Fruit fly (Drosophila melanogaster) whole organism: ENCODE data around the gene CG46511.
"Not testable (repeated sequence)": the region's sequence is repeated elsewhere in the genome, so short reads cannot be mapped to it uniquely, and the experiment has no call there.

ENCODE experiments used
- Dll ChIP-seq: fragments of >200 bp; optimal IDR thresholded peaks from 2 replicates; lab custom pipeline; 2017
- psq ChIP-seq: fragments of >200 bp; optimal IDR thresholded peaks from 2 replicates; lab custom pipeline; 2017
- usp ChIP-seq: fragments of >200 bp; optimal IDR thresholded peaks from 2 replicates; lab custom pipeline; 2017; ENCODE audit warnings: missing biosample characterization, missing genetic modification characterization, mixed read lengths

DNA sequence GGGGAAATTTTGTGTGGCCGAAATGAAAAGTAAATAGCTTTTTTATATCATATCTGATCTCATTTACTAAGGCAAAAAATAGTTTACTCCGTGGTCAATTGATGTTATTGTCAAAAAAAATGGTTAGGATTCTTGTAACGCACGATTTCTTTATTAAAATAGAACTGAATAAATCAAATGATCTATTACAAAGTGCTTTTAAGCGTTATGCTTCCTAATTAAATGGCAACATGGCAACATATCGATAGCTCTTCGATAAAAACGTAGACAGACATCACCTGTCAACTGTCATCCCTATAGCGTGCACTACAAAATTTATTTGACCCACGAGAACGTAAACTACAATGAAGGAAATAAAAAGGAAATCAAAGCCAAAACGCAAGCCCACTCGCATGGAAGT lies at the start of gene CG46511:
- not testable (repeated sequence) for TF ChIP-seq usp; psq; Dll (lab: Kevin White, UChicago)
